Fruit fly (Drosophila melanogaster) whole organism, adult: ENCODE data around the gene CG4291.

Source experiments
- CG7101 ChIP-seq: fragments of 200-800 bp; sonication (Bioruptor generic); optimal IDR thresholded peaks from 2 replicates; lab custom pipeline; 2018; ENCODE audit warnings: missing biosample characterization, mild to moderate bottlenecking, missing genetic modification characterization, moderate library complexity
- kay ChIP-seq: fragments of 200-800 bp; sonication (Bioruptor generic); peaks from one replicate; lab custom pipeline; 2016; ENCODE audit warnings: missing biosample characterization, missing genetic modification characterization, borderline replicate concordance
- pad ChIP-seq: fragments of 200-800 bp; sonication (Bioruptor generic); optimal IDR thresholded peaks from 3 replicates; lab custom pipeline; 2017; ENCODE audit warnings: missing biosample characterization, missing genetic modification characterization, mild to moderate bottlenecking, moderate library complexity, missing genetic modification reagents

DNA sequence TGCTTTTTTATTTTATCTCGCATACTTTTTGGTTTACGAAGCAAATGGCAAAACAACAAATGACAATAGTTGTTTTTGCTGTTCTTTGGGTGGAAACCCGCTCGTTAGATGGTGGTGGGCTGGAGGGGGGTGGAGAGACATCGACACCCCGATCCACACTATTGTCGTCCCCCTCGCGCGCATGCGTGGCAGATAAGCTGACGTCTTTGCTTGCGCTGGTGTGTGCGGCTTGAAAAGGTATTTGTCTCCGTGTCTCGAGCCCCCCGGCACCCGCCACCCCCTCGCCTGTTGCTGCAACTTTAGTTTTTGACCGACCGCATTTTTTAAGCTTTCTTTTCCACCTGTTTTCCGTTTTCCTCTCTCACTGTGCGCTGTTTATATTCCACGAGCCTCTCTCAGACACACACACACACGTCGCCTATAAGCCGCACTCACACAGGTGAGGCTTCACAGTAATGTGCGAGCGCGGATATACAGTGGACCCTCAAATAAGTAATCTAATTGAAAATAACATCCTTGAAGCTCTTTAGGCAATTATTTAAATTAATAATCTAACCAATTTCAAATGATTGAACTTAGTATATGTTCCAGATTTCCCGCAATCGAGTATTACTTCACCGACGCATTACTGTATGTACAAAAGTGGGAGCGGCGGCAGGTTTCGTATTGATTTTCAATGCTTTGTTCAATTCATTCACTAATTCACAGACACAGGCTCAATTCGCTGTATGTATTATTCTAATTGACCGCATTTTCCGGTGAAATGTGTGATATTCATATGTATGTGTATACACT, 14.6 kb upstream of the CG4291 start:
- TF ChIP-seq CG7101 (peak; percentile 98), kay (GFP tag; lab: Kevin White, UChicago) (no peak), pad (peak; percentile 89)
